Worm (Caenorhabditis elegans) whole organism, L4 larva: ENCODE data around the gene T14B4.3.
A peak's percentile ranks its signal among the peaks of the same experiment; 100 is the strongest.

Experiments
- D1046.2 ChIP-seq: fragments of 200-800 bp; sonication (Bioruptor generic); IDR thresholded peaks from 2 replicates; pipeline ENCODE4 v1.3.6; 2022; ENCODE audit warnings: missing genetic modification characterization, missing compliant biosample characterization
- T20F7.1 ChIP-seq: fragments of 200-800 bp; sonication (Bioruptor generic); optimal IDR thresholded peaks from 2 replicates; lab custom pipeline; 2018; ENCODE audit warnings: mild to moderate bottlenecking, missing genetic modification characterization, missing compliant biosample characterization
- aha-1 ChIP-seq: fragments of 150-350 bp; peaks from one replicate; lab custom pipeline; 2014; ENCODE audit warnings: missing biosample characterization, missing genetic modification characterization
- ceh-20 ChIP-seq: fragments of 200-800 bp; sonication (Bioruptor generic); IDR thresholded peaks from 2 replicates; pipeline ENCODE4 v1.3.6; 2022; ENCODE audit warnings: missing genetic modification reagents, missing genetic modification characterization, missing compliant biosample characterization
- ctbp-1 ChIP-seq: fragments of 200-800 bp; sonication (Bioruptor generic); IDR thresholded peaks from 2 replicates; pipeline ENCODE4 v1.3.6; 2022; ENCODE audit warnings: missing genetic modification reagents, missing genetic modification characterization, missing compliant biosample characterization
- daf-16 ChIP-seq, 3 experiments: sonication (generic microtip); optimal IDR thresholded peaks; 2 replicates each; lab custom pipeline; 2016 to 2017; ENCODE audit warnings: missing genetic modification characterization in 3 of 3, missing genetic modification reagents in 3 of 3, mild to moderate bottlenecking in 2 of 3, missing compliant biosample characterization in 2 of 3, missing biosample characterization in 1 of 3, moderate library complexity in 1 of 3
- dmd-6 ChIP-seq: fragments of 200-800 bp; sonication (Bioruptor generic); IDR thresholded peaks from 2 replicates; pipeline ENCODE4 v1.3.6; 2022; ENCODE audit warnings: missing genetic modification reagents, missing genetic modification characterization, missing compliant biosample characterization
- dve-1 ChIP-seq: sonication (generic microtip); optimal IDR thresholded peaks from 2 replicates; lab custom pipeline; 2017; ENCODE audit warnings: antibody characterized with exemption, mild to moderate bottlenecking, missing genetic modification characterization, missing compliant biosample characterization; ENCODE audit not compliant: insufficient read depth
- egl-27 ChIP-seq: sonication (generic microtip); optimal IDR thresholded peaks from 3 replicates; lab custom pipeline; 2017; ENCODE audit warnings: missing biosample characterization, missing genetic modification reagents, missing genetic modification characterization
- egl-43 ChIP-seq: fragments of 200-800 bp; sonication (Bioruptor generic); IDR thresholded peaks from 2 replicates; pipeline ENCODE4 v1.3.6; 2022; ENCODE audit warnings: missing genetic modification reagents, missing genetic modification characterization, missing compliant biosample characterization
- fkh-10 ChIP-seq: fragments of 150-350 bp; optimal IDR thresholded peaks from 2 replicates; lab custom pipeline; 2014; ENCODE audit warnings: missing biosample characterization, missing genetic modification reagents, missing genetic modification characterization
- fos-1 ChIP-seq: fragments of 150-350 bp; optimal IDR thresholded peaks from 2 replicates; lab custom pipeline; 2014; ENCODE audit warnings: missing biosample characterization, missing genetic modification characterization
- hlh-11 ChIP-seq: fragments of 200-800 bp; sonication (Bioruptor generic); optimal IDR thresholded peaks from 2 replicates; lab custom pipeline; 2018; ENCODE audit warnings: mild to moderate bottlenecking, missing genetic modification characterization, missing compliant biosample characterization
- hlh-30 ChIP-seq: sonication (generic microtip); optimal IDR thresholded peaks from 2 replicates; lab custom pipeline; 2017; ENCODE audit warnings: antibody characterized with exemption, mild to moderate bottlenecking, missing genetic modification characterization, missing compliant biosample characterization; ENCODE audit not compliant: insufficient read depth
- hmg-1.1 ChIP-seq: fragments of 200-800 bp; sonication (Bioruptor generic); IDR thresholded peaks from 2 replicates; pipeline ENCODE4 v1.3.6; 2022; ENCODE audit warnings: missing genetic modification reagents, missing genetic modification characterization, missing compliant biosample characterization
- jun-1 ChIP-seq: fragments of 150-350 bp; optimal IDR thresholded peaks from 2 replicates; lab custom pipeline; 2014; ENCODE audit warnings: missing biosample characterization, missing genetic modification reagents, missing genetic modification characterization
- lim-7 ChIP-seq: fragments of 200-800 bp; sonication (Bioruptor generic); IDR thresholded peaks from 2 replicates; pipeline ENCODE4 v1.3.6; 2022; ENCODE audit warnings: missing genetic modification characterization, missing compliant biosample characterization
- lin-1 ChIP-seq: fragments of 200-800 bp; sonication (Bioruptor generic); IDR thresholded peaks from 2 replicates; pipeline ENCODE4 v1.3.6; 2022; ENCODE audit warnings: missing genetic modification reagents, missing genetic modification characterization, missing compliant biosample characterization
- lsy-2 ChIP-seq, 2 experiments: fragments of 150-350 bp in 1 of 2; sonication (generic microtip) in 1 of 2; optimal IDR thresholded peaks; 2 replicates each; lab custom pipeline; 2014 to 2017; ENCODE audit warnings: missing biosample characterization in 2 of 2, missing genetic modification characterization in 2 of 2
- mes-2 ChIP-seq: sonication (generic microtip); optimal IDR thresholded peaks from 2 replicates; lab custom pipeline; 2016; ENCODE audit warnings: missing genotype, mild to moderate bottlenecking, missing genetic modification characterization, missing compliant biosample characterization; ENCODE audit not compliant: poor library complexity, severe bottlenecking
- nhr-11 ChIP-seq: fragments of 150-350 bp; optimal IDR thresholded peaks from 2 replicates; lab custom pipeline; 2014; ENCODE audit warnings: missing biosample characterization, missing genetic modification characterization
- nhr-25 ChIP-seq: sonication (generic microtip); optimal IDR thresholded peaks from 2 replicates; lab custom pipeline; 2017; ENCODE audit warnings: missing genetic modification characterization, mild to moderate bottlenecking, missing compliant biosample characterization, antibody characterized with exemption, moderate library complexity, borderline replicate concordance; ENCODE audit not compliant: insufficient read depth
- nhr-28 ChIP-seq: fragments of 150-350 bp; optimal IDR thresholded peaks from 2 replicates; lab custom pipeline; 2014; ENCODE audit warnings: missing biosample characterization, missing genetic modification characterization
- nhr-41 ChIP-seq: fragments of 200-800 bp; sonication (Bioruptor generic); IDR thresholded peaks from 2 replicates; pipeline ENCODE4 v1.3.6; 2022; ENCODE audit warnings: missing genetic modification reagents, missing genetic modification characterization, missing compliant biosample characterization
- nhr-48 ChIP-seq: sonication (generic microtip); optimal IDR thresholded peaks from 2 replicates; lab custom pipeline; 2016; ENCODE audit warnings: mild to moderate bottlenecking, missing genetic modification characterization, missing compliant biosample characterization
- pha-4 ChIP-seq, 2 experiments: fragments of 150-350 bp in 1 of 2; fragments of 200-800 bp in 1 of 2; sonication (Bioruptor generic) in 1 of 2; IDR thresholded peaks in 1 of 2; optimal IDR thresholded peaks in 1 of 2; 2 replicates each; pipeline versions ENCODE4 v1.3.6 to Lab custom; 2014 to 2022; ENCODE audit warnings: missing genetic modification characterization in 2 of 2, missing genetic modification reagents in 2 of 2, missing biosample characterization in 1 of 2, missing compliant biosample characterization in 1 of 2
- php-3 ChIP-seq: fragments of 200-800 bp; sonication (Bioruptor generic); IDR thresholded peaks from 2 replicates; pipeline ENCODE4 v1.3.6; 2022; ENCODE audit warnings: missing genetic modification reagents, missing genetic modification characterization, missing compliant biosample characterization
- pqm-1 ChIP-seq: sonication (generic microtip); optimal IDR thresholded peaks from 2 replicates; lab custom pipeline; 2017; ENCODE audit warnings: missing biosample characterization, missing genetic modification characterization
- tag-97 ChIP-seq: fragments of 200-800 bp; sonication (Bioruptor generic); IDR thresholded peaks from 2 replicates; pipeline ENCODE4 v1.3.6; 2022; ENCODE audit warnings: missing genetic modification characterization, missing compliant biosample characterization
- unc-62 ChIP-seq, 3 experiments: fragments of 150-350 bp in 1 of 3; sonication (generic microtip); optimal IDR thresholded peaks in 2 of 3; peaks in 1 of 3; 1 replicate in 1 of 3; 2 replicates in 2 of 3; lab custom pipeline; 2014 to 2017; ENCODE audit warnings: missing biosample characterization in 3 of 3, missing genetic modification characterization in 3 of 3, missing genetic modification reagents in 3 of 3, missing genotype in 1 of 3
- vab-7 ChIP-seq: fragments of 200-800 bp; sonication (Bioruptor generic); IDR thresholded peaks from 2 replicates; pipeline ENCODE4 v1.3.6; 2022; ENCODE audit warnings: missing genetic modification reagents, missing genetic modification characterization, missing compliant biosample characterization
- zag-1 ChIP-seq: fragments of 150-350 bp; optimal IDR thresholded peaks from 2 replicates; lab custom pipeline; 2014; ENCODE audit warnings: missing biosample characterization, missing genetic modification characterization
- zfp-2 ChIP-seq: sonication (generic microtip); optimal IDR thresholded peaks from 2 replicates; lab custom pipeline; 2016; ENCODE audit warnings: mild to moderate bottlenecking, missing genetic modification characterization, missing compliant biosample characterization
- zfp-3 ChIP-seq: fragments of 200-800 bp; sonication (Bioruptor generic); conservative IDR thresholded peaks from 2 replicates; pipeline ENCODE4 v1.3.6; 2022; ENCODE audit warnings: missing genetic modification reagents, missing genetic modification characterization, missing compliant biosample characterization

The T14B4.3 gene

ce11 chrII:6701497-6701896 lies 33.2 kb upstream of the T14B4.3 start, which contains the start of gene C18H9.6:
TSS of gene C18H9.6 (minus strand) at chrII:6701625.
- TF ChIP-seq zfp-2 (no peak), vab-7 (no peak), hlh-11 (tag; lab: Kevin White, UChicago) (peak; percentile 58), egl-43 (GFP tag; lab: Robert Waterston, UW) (no peak), pqm-1 (tag; lab: Kevin White, UChicago) (peak; percentile 73), unc-62 (GFP tag; optimal IDR thresholded peaks at IDR 0.05 in 1 of 2; lab: Kevin White, UChicago) (no peak), unc-62 (tag; optimal IDR thresholded peaks at IDR 0.05; lab: Kevin White, UChicago) (no peak), dmd-6 (GFP tag; lab: Robert Waterston, UW) (peak; percentile 91), lim-7 (no peak), nhr-48 (peak; percentile 57), lin-1 (GFP tag; lab: Robert Waterston, UW) (peak; percentile 77), nhr-25 (tag; lab: Kevin White, UChicago) (no peak), dve-1 (tag; lab: Kevin White, UChicago) (peak; percentile 80), T20F7.1 (GFP tag; lab: Kevin White, UChicago) (peak; percentile 1), aha-1 (tag; lab: Kevin White, UChicago) (no peak), php-3 (GFP tag; lab: Robert Waterston, UW) (peak; percentile 79), nhr-28 (tag; lab: Kevin White, UChicago) (peak; percentile 83), pha-4 (GFP tag; IDR thresholded peaks at IDR 0.05; lab: Robert Waterston, UW) (no peak), pha-4 (tag; optimal IDR thresholded peaks at IDR 0.05; lab: Kevin White, UChicago) (no peak), egl-27 (tag; lab: Kevin White, UChicago) (no peak), zfp-3 (no peak), fos-1 (no peak), ctbp-1 (GFP tag; lab: Robert Waterston, UW) (no peak)

- TF ChIP-seq hlh-30 (tag; lab: Kevin White, UChicago) = peak; percentile 20
- no peak for TF ChIP-seq tag-97 (GFP tag; lab: Robert Waterston, UW)
- peak in 1 of 2 experiments; percentile 29 for TF ChIP-seq lsy-2 (tag; optimal IDR thresholded peaks at IDR 0.05; lab: Kevin White, UChicago)
- TF ChIP-seq daf-16 (GFP tag; optimal IDR thresholded peaks at IDR 0.05; lab: Kevin White, UChicago) = peak in 1 of 2 experiments; percentile 87
- no peak for TF ChIP-seq daf-16 (tag; optimal IDR thresholded peaks at IDR 0.05; lab: Kevin White, UChicago)
- TF ChIP-seq nhr-41 = no peak
- peak in 1 of 2 experiments; percentile 97 for TF ChIP-seq unc-62 (GFP tag; optimal IDR thresholded peaks at IDR 0.05 in 1 of 2; lab: Kevin White, UChicago)
- no peak for TF ChIP-seq unc-62 (tag; optimal IDR thresholded peaks at IDR 0.05; lab: Kevin White, UChicago)
- 0 out of 2 replicates have a peak, but pooled peaks have one; percentile 28 for TF ChIP-seq ceh-20 (GFP tag; lab: Robert Waterston, UW)
- TF ChIP-seq mes-2 (tag; lab: Kevin White, UChicago) = no peak
- no peak for TF ChIP-seq nhr-48
- no peak for TF ChIP-seq zfp-3
- peak; percentile 9 for TF ChIP-seq hlh-11 (tag; lab: Kevin White, UChicago)
- TF ChIP-seq hmg-1.1 (GFP tag; lab: Robert Waterston, UW) = no peak
- TF ChIP-seq nhr-11 (tag; lab: Kevin White, UChicago) = peak; percentile 43
- TF ChIP-seq fos-1 = no peak
- no peak for TF ChIP-seq D1046.2
Measured at ce11 chrII:6705593-6706228, 29.0 kb upstream of the T14B4.3 start, which contains the start of gene rpy-1. TSS of gene rpy-1 (minus strand) at chrII:6705643.

- TF ChIP-seq jun-1 (tag; lab: Kevin White, UChicago) (no peak), fkh-10 (GFP tag; lab: Kevin White, UChicago) (peak; percentile 39), unc-62 (GFP tag; optimal IDR thresholded peaks at IDR 0.05 in 1 of 2; lab: Kevin White, UChicago) (peak in 1 of 2 experiments; percentile 67), unc-62 (tag; optimal IDR thresholded peaks at IDR 0.05; lab: Kevin White, UChicago) (no peak), zag-1 (no peak), ctbp-1 (GFP tag; lab: Robert Waterston, UW) (0 out of 2 replicates have a peak, but pooled peaks have one; percentile 16)
Measured at ce11 chrII:6706552-6707091, 28.1 kb upstream of the T14B4.3 start.
